Worm (Caenorhabditis elegans): ENCODE measurements around the gene unc-104.

unc-104 gene

DNA sequence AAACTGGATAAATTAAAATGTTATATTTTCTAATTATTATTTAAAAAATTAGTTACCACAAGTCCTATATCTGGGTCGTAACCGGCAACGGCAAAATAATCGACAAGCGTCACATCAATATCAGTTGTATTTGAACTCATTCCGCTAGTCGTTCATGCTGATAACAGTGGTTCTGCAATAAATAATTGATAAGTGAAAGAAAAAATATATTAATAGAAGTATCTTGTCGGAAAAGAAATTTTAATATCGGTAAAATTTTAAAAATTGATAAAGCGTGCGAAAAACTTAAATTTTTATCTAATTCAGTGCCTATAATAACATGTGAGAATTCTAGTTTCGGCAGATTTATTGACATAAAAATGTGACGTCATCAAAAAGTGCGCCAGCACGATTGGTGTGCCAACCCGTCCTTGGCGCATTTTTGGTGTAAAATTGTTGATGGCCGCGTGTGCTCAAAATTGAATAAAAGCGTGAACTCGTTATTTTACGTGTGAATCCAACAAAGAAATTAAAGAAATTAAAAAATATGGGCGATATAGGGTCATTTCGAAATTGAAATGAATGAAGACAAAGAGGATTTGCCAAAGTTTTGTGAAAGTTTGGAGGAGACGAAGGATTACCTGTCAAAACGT is 27.7 kb downstream of the unc-104 start, which contains the start of the genes lst-6 and lst-5 (continued):
- TF ChIP-seq unc-98 (GFP tag; IDR thresholded peaks at IDR 0.05) (no peak), ceh-82 (tag; optimal IDR thresholded peaks at IDR 0.05) (peak; percentile 54 to 58 (median 56)), unc-86 (tag; optimal IDR thresholded peaks at IDR 0.05) (peak; percentile 58), nhr-47 (tag; optimal IDR thresholded peaks at IDR 0.05) (peak; percentile 80), unc-30 (tag; optimal IDR thresholded peaks at IDR 0.05) (no peak), F16B12.6 (tag; optimal IDR thresholded peaks at IDR 0.05) (peak; percentile 58), nhr-237 (tag; optimal IDR thresholded peaks at IDR 0.05) (no peak), nhr-90 (tag; optimal IDR thresholded peaks at IDR 0.05; ENCODE audit: poor library complexity) (peak; percentile 10), lin-39 (tag; optimal IDR thresholded peaks at IDR 0.05) (peak; percentile 31), lin-14 (GFP tag; optimal IDR thresholded peaks at IDR 0.05) (peak; percentile 86), lsy-2 (tag; optimal IDR thresholded peaks at IDR 0.05) (peak; percentile 80 to 85), irx-1 (tag; optimal IDR thresholded peaks at IDR 0.05) (peak; percentile 47), dsc-1 (tag; optimal IDR thresholded peaks at IDR 0.05) (peak; percentile 70), tbx-2 (tag; optimal IDR thresholded peaks at IDR 0.05) (peak; percentile 68), nhr-20 (tag; optimal IDR thresholded peaks at IDR 0.05) (peak; percentile 72), hlh-17 (GFP tag; optimal IDR thresholded peaks at IDR 0.05; ENCODE audit: borderline replicate concordance) (no peak), nhr-85 (tag) (peak; percentile 57), ztf-11 (tag; optimal IDR thresholded peaks at IDR 0.05) (no peak), fkh-10 (GFP tag; optimal IDR thresholded peaks at IDR 0.05) (peak; percentile 47), elt-2 (tag; optimal IDR thresholded peaks at IDR 0.05) (peak; percentile 75), ztf-4 (tag; optimal IDR thresholded peaks at IDR 0.05) (no peak), nhr-11 (tag; optimal IDR thresholded peaks at IDR 0.05) (no peak), mdl-1 (tag; optimal IDR thresholded peaks at IDR 0.05) (peak in 1 of 2 experiments; percentile 42), alr-1 (tag; optimal IDR thresholded peaks at IDR 0.05; ENCODE audit: borderline replicate concordance) (no peak), aly-2 (tag; optimal IDR thresholded peaks at IDR 0.05) (no peak), nhr-76 (tag; optimal IDR thresholded peaks at IDR 0.05) (no peak), hlh-4 (tag; optimal IDR thresholded peaks at IDR 0.05) (no peak), pax-3 (tag; optimal IDR thresholded peaks at IDR 0.05) (no peak), lir-3 (tag; optimal IDR thresholded peaks at IDR 0.05; ENCODE audit: poor library complexity) (peak; percentile 44), nhr-71 (tag; optimal IDR thresholded peaks at IDR 0.05) (peak; percentile 84), sup-37 (GFP tag; optimal IDR thresholded peaks at IDR 0.05) (peak; percentile 10), ces-1 (GFP tag; optimal IDR thresholded peaks at IDR 0.05) (no peak), sptf-1 (tag; optimal IDR thresholded peaks at IDR 0.05) (no peak), hpl-2 (GFP tag; optimal IDR thresholded peaks at IDR 0.05) (no peak), ets-5 (GFP tag; IDR thresholded peaks at IDR 0.05) (no peak), ceh-8 (GFP tag; optimal IDR thresholded peaks at IDR 0.05) (peak; percentile 5), egl-27 (tag; optimal IDR thresholded peaks at IDR 0.05) (no peak), ama-1 (optimal IDR thresholded peaks at IDR 0.05) (no peak), tlp-1 (tag; optimal IDR thresholded peaks at IDR 0.05) (no peak), skn-1 (tag; optimal IDR thresholded peaks at IDR 0.05) (peak; percentile 50), pag-3 (tag; optimal IDR thresholded peaks at IDR 0.05; ENCODE audit: borderline replicate concordance, insufficient read depth) (no peak), nhr-19 (GFP tag; conservative IDR thresholded peaks at IDR 0.05) (peak; percentile 65), lin-35 (GFP tag; optimal IDR thresholded peaks at IDR 0.05) (peak; percentile 63 to 82), egl-13 (tag; optimal IDR thresholded peaks at IDR 0.05) (peak; percentile 56), xbp-1 (tag; optimal IDR thresholded peaks at IDR 0.05) (peak; percentile 76), dpl-1 (GFP tag; optimal IDR thresholded peaks at IDR 0.05) (peak; percentile 34 to 77 (median 73)), snu-23 (GFP tag; optimal IDR thresholded peaks at IDR 0.05) (peak; percentile 76), fkh-4 (tag; optimal IDR thresholded peaks at IDR 0.05; ENCODE audit: borderline replicate concordance) (no peak), aha-1 (tag; optimal IDR thresholded peaks at IDR 0.05) (no peak), ceh-63 (GFP tag; optimal IDR thresholded peaks at IDR 0.05) (no peak), mef-2 (tag; optimal IDR thresholded peaks at IDR 0.05) (no peak)
